Fruit fly (Drosophila melanogaster) whole organism, embryonic: ENCODE measurements around the gene CG13457.

Source experiments
- Bteb2 ChIP-seq: fragments of 200-800 bp; sonication (Bioruptor generic); optimal IDR thresholded peaks from 2 replicates; lab custom pipeline; 2016; ENCODE audit warnings: missing biosample characterization, missing genetic modification characterization
- CG10979 ChIP-seq: fragments of 200-800 bp; sonication (Bioruptor generic); optimal IDR thresholded peaks from 2 replicates; lab custom pipeline; 2018; ENCODE audit warnings: missing biosample characterization, mild to moderate bottlenecking, missing genetic modification characterization, moderate library complexity
- CG12942 ChIP-seq: fragments of 200-800 bp; sonication (Bioruptor generic); optimal IDR thresholded peaks from 3 replicates; lab custom pipeline; 2016; ENCODE audit warnings: missing biosample characterization, missing genetic modification characterization
- CG13424 ChIP-seq: fragments of 200-800 bp; sonication (Bioruptor generic); optimal IDR thresholded peaks from 2 replicates; lab custom pipeline; 2019; ENCODE audit warnings: missing biosample characterization, mild to moderate bottlenecking, missing genetic modification characterization, moderate library complexity
- CG13775 ChIP-seq: fragments of 200-800 bp; sonication (Bioruptor generic); optimal IDR thresholded peaks from 3 replicates; lab custom pipeline; 2017; ENCODE audit warnings: missing biosample characterization, mild to moderate bottlenecking, missing genetic modification characterization
- CG14860 ChIP-seq: fragments of 200-800 bp; sonication (Bioruptor generic); IDR thresholded peaks from 3 replicates; pipeline ENCODE4 v1.3.6; 2022; ENCODE audit warnings: missing biosample characterization, missing genetic modification characterization; ENCODE audit not compliant: partially characterized antibody
- CG15479 ChIP-seq: fragments of 200-800 bp; sonication (Bioruptor generic); optimal IDR thresholded peaks from 3 replicates; lab custom pipeline; 2019; ENCODE audit warnings: missing biosample characterization, mild to moderate bottlenecking, missing genetic modification characterization, moderate library complexity
- CG15696 ChIP-seq: fragments of 200-800 bp; sonication (Bioruptor generic); optimal IDR thresholded peaks from 2 replicates; lab custom pipeline; 2019; ENCODE audit warnings: missing biosample characterization, mild to moderate bottlenecking, missing genetic modification characterization, moderate library complexity
- CG16779 ChIP-seq: fragments of 200-800 bp; sonication (Bioruptor generic); IDR thresholded peaks from 2 replicates; pipeline ENCODE4 v1.3.6; 2022; ENCODE audit warnings: missing biosample characterization, missing genetic modification characterization
- CG18599 ChIP-seq: fragments of 200-800 bp; sonication (Bioruptor generic); optimal IDR thresholded peaks from 3 replicates; lab custom pipeline; 2017; ENCODE audit warnings: missing biosample characterization, missing genetic modification characterization, mild to moderate bottlenecking, moderate library complexity, missing genetic modification reagents
- CG3065 ChIP-seq: fragments of 200-800 bp; sonication (Bioruptor generic); optimal IDR thresholded peaks from 2 replicates; lab custom pipeline; 2016; ENCODE audit warnings: missing biosample characterization, missing genetic modification characterization
- CG4617 ChIP-seq: fragments of 200-800 bp; sonication (Bioruptor generic); optimal IDR thresholded peaks from 3 replicates; lab custom pipeline; 2016; ENCODE audit warnings: missing biosample characterization, missing genetic modification characterization, borderline replicate concordance
- CG4730 ChIP-seq: fragments of 200-800 bp; sonication (Bioruptor generic); IDR thresholded peaks from 2 replicates; pipeline ENCODE4 v1.3.6; 2022; ENCODE audit warnings: missing biosample characterization, missing genetic modification characterization
- CG5953 ChIP-seq: fragments of 200-800 bp; sonication (Bioruptor generic); IDR thresholded peaks from 2 replicates; pipeline ENCODE4 v1.3.6; 2022; ENCODE audit warnings: missing biosample characterization, missing genetic modification characterization
- CG6654 ChIP-seq: fragments of 200-800 bp; sonication (Bioruptor generic); optimal IDR thresholded peaks from 2 replicates; lab custom pipeline; 2017; ENCODE audit warnings: missing biosample characterization, mild to moderate bottlenecking, missing genetic modification characterization
- CG6854 ChIP-seq: fragments of 200-800 bp; sonication (Bioruptor generic); optimal IDR thresholded peaks from 3 replicates; lab custom pipeline; 2017; ENCODE audit warnings: missing biosample characterization, mild to moderate bottlenecking, missing genetic modification characterization
- CG7372 ChIP-seq: fragments of 200-800 bp; sonication (Bioruptor generic); IDR thresholded peaks from 2 replicates; pipeline ENCODE4 v1.3.6; 2022; ENCODE audit warnings: missing biosample characterization, missing genetic modification characterization
- CG7839 ChIP-seq: fragments of 200-800 bp; sonication (Bioruptor generic); optimal IDR thresholded peaks from 3 replicates; lab custom pipeline; 2018; ENCODE audit warnings: missing biosample characterization, mild to moderate bottlenecking, missing genetic modification characterization, moderate library complexity
- CG8281 ChIP-seq: fragments of 200-800 bp; sonication (Bioruptor generic); optimal IDR thresholded peaks from 2 replicates; lab custom pipeline; 2018; ENCODE audit warnings: missing biosample characterization, mild to moderate bottlenecking, missing genetic modification characterization, moderate library complexity
- CG8359 ChIP-seq: fragments of 200-800 bp; sonication (Bioruptor generic); optimal IDR thresholded peaks from 2 replicates; lab custom pipeline; 2017; ENCODE audit warnings: missing biosample characterization, mild to moderate bottlenecking, missing genetic modification characterization, borderline replicate concordance
- CG9727 ChIP-seq: fragments of 200-800 bp; sonication (Bioruptor generic); optimal IDR thresholded peaks from 3 replicates; lab custom pipeline; 2017; ENCODE audit warnings: missing biosample characterization, mild to moderate bottlenecking, missing genetic modification characterization
- Camta ChIP-seq: fragments of 200-800 bp; sonication (Bioruptor generic); optimal IDR thresholded peaks from 2 replicates; lab custom pipeline; 2016; ENCODE audit warnings: missing biosample characterization, missing genetic modification characterization
- CoRest ChIP-seq: fragments of 200-800 bp; sonication (Bioruptor generic); optimal IDR thresholded peaks from 3 replicates; lab custom pipeline; 2018; ENCODE audit warnings: missing biosample characterization, mild to moderate bottlenecking, missing genetic modification characterization, moderate library complexity
- H2.0 ChIP-seq: fragments of 200-800 bp; sonication (Bioruptor generic); IDR thresholded peaks from 2 replicates; pipeline ENCODE4 v1.3.6; 2022; ENCODE audit warnings: missing biosample characterization, missing genetic modification characterization
- HLH54F ChIP-seq: fragments of 200-800 bp; sonication (Bioruptor generic); optimal IDR thresholded peaks from 3 replicates; lab custom pipeline; 2016; ENCODE audit warnings: missing biosample characterization, missing genetic modification characterization
- Hr39 ChIP-seq: fragments of >200 bp; optimal IDR thresholded peaks from 2 replicates; lab custom pipeline; 2017
- NFAT ChIP-seq: fragments of 200-800 bp; sonication (Bioruptor generic); IDR thresholded peaks from 2 replicates; pipeline ENCODE4 v1.3.6; 2022; ENCODE audit warnings: missing biosample characterization, missing genetic modification characterization
- Ptx1 ChIP-seq: fragments of 200-800 bp; sonication (Bioruptor generic); IDR thresholded peaks from 2 replicates; pipeline ENCODE4 v1.3.6; 2022; ENCODE audit warnings: missing biosample characterization, missing genetic modification characterization
- Ravus ChIP-seq: fragments of 200-800 bp; sonication (Bioruptor generic); IDR thresholded peaks from 2 replicates; pipeline ENCODE4 v1.3.6; 2022; ENCODE audit warnings: missing biosample characterization, missing genetic modification characterization
- Sin3A ChIP-seq: fragments of >200 bp; optimal IDR thresholded peaks from 2 replicates; lab custom pipeline; 2018
- Spps ChIP-seq: fragments of 200-800 bp; sonication (Bioruptor generic); optimal IDR thresholded peaks from 2 replicates; lab custom pipeline; 2018; ENCODE audit warnings: missing biosample characterization, mild to moderate bottlenecking, missing genetic modification characterization
- cad ChIP-seq: fragments of >200 bp; optimal IDR thresholded peaks from 2 replicates; lab custom pipeline; 2017; ENCODE audit warnings: missing biosample characterization, missing genetic modification characterization
- caup ChIP-seq: fragments of 200-800 bp; sonication (Bioruptor generic); optimal IDR thresholded peaks from 3 replicates; lab custom pipeline; 2017; ENCODE audit warnings: missing biosample characterization, mild to moderate bottlenecking, missing genetic modification characterization, moderate library complexity; ENCODE audit not compliant: severe bottlenecking
- eyg ChIP-seq: fragments of 200-800 bp; sonication (Bioruptor generic); optimal IDR thresholded peaks from 3 replicates; lab custom pipeline; 2016; ENCODE audit warnings: missing biosample characterization, missing genetic modification characterization
- fd64A ChIP-seq: fragments of 200-800 bp; sonication (Bioruptor generic); optimal IDR thresholded peaks from 3 replicates; lab custom pipeline; 2018; ENCODE audit warnings: missing biosample characterization, mild to moderate bottlenecking, missing genetic modification characterization
- fd96Cb ChIP-seq: fragments of 200-800 bp; sonication (Bioruptor generic); optimal IDR thresholded peaks from 2 replicates; lab custom pipeline; 2018; ENCODE audit warnings: missing biosample characterization, mild to moderate bottlenecking, missing genetic modification characterization, moderate library complexity
- gcm2 ChIP-seq: fragments of 200-800 bp; sonication (Bioruptor generic); optimal IDR thresholded peaks from 2 replicates; lab custom pipeline; 2016; ENCODE audit warnings: missing biosample characterization, missing genetic modification characterization
- gsb ChIP-seq: fragments of 200-800 bp; sonication (Bioruptor generic); IDR thresholded peaks from 2 replicates; pipeline ENCODE4 v1.3.6; 2022; ENCODE audit warnings: missing biosample characterization, missing genetic modification characterization
- hth ChIP-seq: fragments of >200 bp; optimal IDR thresholded peaks from 2 replicates; lab custom pipeline; 2017; ENCODE audit warnings: inconsistent platforms
- mld ChIP-seq: fragments of 200-800 bp; sonication (Bioruptor generic); IDR thresholded peaks from 3 replicates; pipeline ENCODE4 v1.3.6; 2022; ENCODE audit warnings: missing biosample characterization, missing genetic modification characterization; ENCODE audit not compliant: partially characterized antibody
- oc ChIP-seq: fragments of 200-800 bp; sonication (Bioruptor generic); optimal IDR thresholded peaks from 2 replicates; lab custom pipeline; 2018; ENCODE audit warnings: missing biosample characterization, mild to moderate bottlenecking, missing genetic modification characterization, moderate library complexity
- pzg ChIP-seq: fragments of 200-800 bp; sonication (Bioruptor generic); optimal IDR thresholded peaks from 3 replicates; lab custom pipeline; 2018; ENCODE audit warnings: missing biosample characterization, mild to moderate bottlenecking, missing genetic modification characterization, moderate library complexity
- rib ChIP-seq: fragments of 200-800 bp; sonication (Bioruptor generic); IDR thresholded peaks from 2 replicates; pipeline ENCODE4 v1.3.6; 2022; ENCODE audit warnings: missing biosample characterization, missing genetic modification characterization
- sens ChIP-seq: fragments of 200-800 bp; sonication (Bioruptor generic); peaks from one replicate; lab custom pipeline; 2016; ENCODE audit warnings: missing biosample characterization, missing genetic modification characterization
- sob ChIP-seq: fragments of 200-800 bp; sonication (Bioruptor generic); IDR thresholded peaks from 2 replicates; pipeline ENCODE4 v1.3.6; 2022; ENCODE audit warnings: missing biosample characterization, missing genetic modification characterization
- tll ChIP-seq, 2 experiments: fragments of 200-800 bp in 1 of 2; fragments of >200 bp in 1 of 2; sonication (Bioruptor generic) in 1 of 2; optimal IDR thresholded peaks; 2 replicates each; lab custom pipeline; 2017 to 2019; ENCODE audit warnings: missing biosample characterization in 2 of 2, missing genetic modification characterization in 2 of 2, mild to moderate bottlenecking in 1 of 2, moderate library complexity in 1 of 2
- unc-4 ChIP-seq: fragments of 200-800 bp; sonication (Bioruptor generic); IDR thresholded peaks from 2 replicates; pipeline ENCODE4 v1.3.6; 2022; ENCODE audit warnings: missing biosample characterization, missing genetic modification characterization; ENCODE audit not compliant: partially characterized antibody
- vfl ChIP-seq: fragments of 200-800 bp; sonication (Bioruptor generic); optimal IDR thresholded peaks from 2 replicates; lab custom pipeline; 2016; ENCODE audit warnings: missing biosample characterization, missing genetic modification characterization
- yki ChIP-seq: fragments of >200 bp; optimal IDR thresholded peaks from 3 replicates; lab custom pipeline; 2018

Gene CG13457

DNA sequence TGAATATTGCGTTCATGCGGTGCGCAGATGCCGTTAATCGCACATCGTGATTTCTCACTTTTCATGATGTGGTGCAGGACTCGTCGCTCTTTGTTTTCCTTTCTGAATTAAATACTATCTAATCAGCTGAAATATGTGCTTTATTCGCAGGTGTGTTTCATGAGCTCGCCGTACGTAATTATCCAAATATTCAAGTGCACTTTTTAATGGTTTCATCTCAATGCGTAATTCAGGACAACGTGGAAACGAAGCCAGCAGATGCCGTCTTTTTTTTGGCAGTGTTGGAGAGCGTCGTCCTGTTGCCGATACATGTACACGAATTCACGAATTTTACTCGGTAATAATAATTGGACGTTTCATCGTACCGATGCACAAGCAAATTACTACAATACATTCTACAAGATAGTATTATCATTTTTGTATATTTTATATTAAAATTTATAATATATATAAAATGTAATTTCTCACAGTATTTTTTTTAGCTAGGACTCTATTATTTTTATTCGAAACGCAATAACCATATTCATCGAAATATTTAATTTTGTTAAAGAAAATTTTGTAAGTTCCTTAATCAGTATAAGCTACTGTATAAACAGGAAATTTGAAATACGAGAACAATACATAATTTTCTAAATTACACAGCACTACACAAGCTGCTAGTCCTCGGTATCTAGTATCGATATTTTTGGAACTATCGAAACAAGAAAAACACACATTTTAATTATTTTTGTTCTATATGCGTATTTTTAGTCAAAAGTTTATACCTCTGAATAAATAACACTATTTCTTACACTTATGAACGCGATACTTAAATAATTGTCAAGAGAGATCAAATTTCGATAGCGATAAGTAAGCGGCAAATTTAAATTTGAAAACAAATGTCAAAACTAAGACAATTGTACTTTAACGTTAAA, 5.7 kb upstream of the CG13457 start, which contains the start of gene CG12316 (continued):
- TF ChIP-seq rib (GFP tag; lab: Robert Waterston, UW), result peak; percentile 58
- peak; percentile 84 for TF ChIP-seq vfl (GFP tag; lab: Kevin White, UChicago)
- peak; percentile 82 for TF ChIP-seq sob
- peak; percentile 42; the same call in 1 of the 2 replicates for TF ChIP-seq Ravus
- peak; percentile 93 for TF ChIP-seq CoRest (tag; lab: Kevin White, UChicago)
- TF ChIP-seq Spps (tag; lab: Kevin White, UChicago), result peak; percentile 93
- TF ChIP-seq CG13775 (GFP tag; lab: Kevin White, UChicago), result peak; percentile 94
- no peak for TF ChIP-seq yki (lab: Kevin White, UChicago)
- TF ChIP-seq CG15696 (tag; lab: Kevin White, UChicago), result peak; percentile 95
- TF ChIP-seq H2.0 (GFP tag; lab: Robert Waterston, UW), result peak; percentile 77
- peak; percentile 85 for TF ChIP-seq eyg (GFP tag; lab: Kevin White, UChicago)
- TF ChIP-seq tll (GFP tag; optimal IDR thresholded peaks at IDR 0.05; lab: Kevin White, UChicago), result peak in 1 of 2 experiments; percentile 4
- peak; percentile 84 for TF ChIP-seq unc-4
- peak; percentile 88 for TF ChIP-seq Camta (GFP tag; lab: Kevin White, UChicago)
- no peak; the same call in 1 of the 2 replicates for TF ChIP-seq NFAT (GFP tag; lab: Robert Waterston, UW)
- peak; percentile 60 for TF ChIP-seq CG4730 (GFP tag; lab: Robert Waterston, UW)
- TF ChIP-seq CG18599 (GFP tag; lab: Kevin White, UChicago), result peak; percentile 96
- TF ChIP-seq CG14860 (GFP tag; lab: Robert Waterston, UW), result peak; percentile 62; the same call in 2 of the 3 replicates
- TF ChIP-seq CG10979 (tag; lab: Kevin White, UChicago), result peak; percentile 95
- peak; percentile 92 for TF ChIP-seq CG6854 (GFP tag; lab: Kevin White, UChicago)
- TF ChIP-seq CG7372, result peak; percentile 72
- peak; percentile 84 for TF ChIP-seq CG8359 (GFP tag; lab: Kevin White, UChicago)
- peak; percentile 40 for TF ChIP-seq Sin3A (lab: Kevin White, UChicago)
- TF ChIP-seq sens, result peak; percentile 100
- no peak for TF ChIP-seq Hr39 (lab: Kevin White, UChicago)
- TF ChIP-seq CG8281 (tag; lab: Kevin White, UChicago), result peak; percentile 77
- no peak for TF ChIP-seq cad (GFP tag; lab: Kevin White, UChicago)
- TF ChIP-seq CG16779 (GFP tag; lab: Robert Waterston, UW), result peak; percentile 62; the same call in 1 of the 2 replicates
- no peak for TF ChIP-seq hth (lab: Kevin White, UChicago)
- TF ChIP-seq CG9727 (GFP tag; lab: Kevin White, UChicago), result peak; percentile 96
- TF ChIP-seq fd64A (GFP tag; lab: Kevin White, UChicago), result peak; percentile 92
- TF ChIP-seq fd96Cb (tag; lab: Kevin White, UChicago), result peak; percentile 87
- peak; percentile 30 for TF ChIP-seq CG15479 (GFP tag; lab: Kevin White, UChicago)
- TF ChIP-seq CG12942, result peak; percentile 81
- TF ChIP-seq Ptx1, result peak; percentile 71
- TF ChIP-seq CG13424 (tag; lab: Kevin White, UChicago), result peak; percentile 93
- TF ChIP-seq CG3065, result peak; percentile 43
- peak; percentile 71 for TF ChIP-seq CG4617
- TF ChIP-seq gsb (GFP tag; lab: Robert Waterston, UW), result peak; percentile 76
- TF ChIP-seq HLH54F, result peak; percentile 94
- peak; percentile 88 for TF ChIP-seq Bteb2 (GFP tag; lab: Kevin White, UChicago)
- TF ChIP-seq CG7839 (tag; lab: Kevin White, UChicago), result peak; percentile 92
- peak; percentile 70 for TF ChIP-seq gcm2
- TF ChIP-seq oc, result peak; percentile 89
- TF ChIP-seq mld, result peak; percentile 47; the same call in 1 of the 3 replicates
- TF ChIP-seq pzg, result peak; percentile 45
- peak; percentile 90 for TF ChIP-seq caup
- peak; percentile 74 for TF ChIP-seq CG6654 (GFP tag; lab: Kevin White, UChicago)
- TF ChIP-seq CG5953 (GFP tag; lab: Robert Waterston, UW), result peak; percentile 76
